Fruit fly (Drosophila melanogaster): ENCODE measurements around the gene PTPMT1.
A peak's percentile ranks its signal among the peaks of the same experiment; 100 is the strongest.

Gene PTPMT1

dm6 chr3R:23772808-23773207 is 14.7 kb downstream of the PTPMT1 start, which contains the start of gene tst (continued):
- no peak for TF ChIP-seq prd (optimal IDR thresholded peaks at IDR 0.05)
- TF ChIP-seq prd (GFP tag; IDR thresholded peaks at IDR 0.05), result peak; percentile 99
- peak; percentile 92 for TF ChIP-seq CG13296 (GFP tag; optimal IDR thresholded peaks at IDR 0.05)
- TF ChIP-seq CG2202 (tag; optimal IDR thresholded peaks at IDR 0.05), result peak; percentile 78
- TF ChIP-seq row (GFP tag; IDR thresholded peaks at IDR 0.05), result peak; percentile 99
- no peak for TF ChIP-seq usp (GFP tag; optimal IDR thresholded peaks at IDR 0.05)
- TF ChIP-seq CG10979 (tag; optimal IDR thresholded peaks at IDR 0.05), result peak; percentile 90
- TF ChIP-seq salm (tag; optimal IDR thresholded peaks at IDR 0.05), result peak; percentile 80
- no peak for TF ChIP-seq disco-r (GFP tag; optimal IDR thresholded peaks at IDR 0.05)
- TF ChIP-seq PHDP (tag; optimal IDR thresholded peaks at IDR 0.05), result peak; percentile 92
- peak; percentile 57 for TF ChIP-seq CkIIα-i1 (GFP tag; IDR thresholded peaks at IDR 0.05)
- TF ChIP-seq CG6683 (GFP tag; optimal IDR thresholded peaks at IDR 0.05), result peak; percentile 81
- peak; percentile 79 for TF ChIP-seq Nf-YC (tag; optimal IDR thresholded peaks at IDR 0.05)
- TF ChIP-seq CG9817 (tag; optimal IDR thresholded peaks at IDR 0.05), result peak; percentile 90
- TF ChIP-seq CG11723 (GFP tag; optimal IDR thresholded peaks at IDR 0.05), result peak; percentile 77
- TF ChIP-seq CG14667 (GFP tag; IDR thresholded peaks at IDR 0.05), result peak; percentile 98
- peak; percentile 93 for TF ChIP-seq Rx (GFP tag; IDR thresholded peaks at IDR 0.05)
- peak; percentile 94 for TF ChIP-seq CG17359 (tag; optimal IDR thresholded peaks at IDR 0.05)
- TF ChIP-seq CG18262 (tag; optimal IDR thresholded peaks at IDR 0.05), result peak; percentile 94
- TF ChIP-seq sug (tag; optimal IDR thresholded peaks at IDR 0.05), result peak; percentile 79
- TF ChIP-seq CG9609 (GFP tag; optimal IDR thresholded peaks at IDR 0.05), result peak; percentile 7
- peak; percentile 63; the same call in 1 of the 3 replicates for TF ChIP-seq knrl (GFP tag; IDR thresholded peaks at IDR 0.05; ENCODE audit: partially characterized antibody)
- TF ChIP-seq ato (GFP tag; IDR thresholded peaks at IDR 0.05; ENCODE audit: partially characterized antibody), result no peak
- peak; percentile 78 for TF ChIP-seq Adf1 (GFP tag; IDR thresholded peaks at IDR 0.05)
- TF ChIP-seq CG17385 (GFP tag; optimal IDR thresholded peaks at IDR 0.05), result peak; percentile 84
- peak; percentile 89 for TF ChIP-seq CG8388 (GFP tag; optimal IDR thresholded peaks at IDR 0.05)
- TF ChIP-seq CoRest (tag; optimal IDR thresholded peaks at IDR 0.05), result peak; percentile 94
- TF ChIP-seq br (optimal IDR thresholded peaks at IDR 0.05), result no peak
- peak; percentile 54 for TF ChIP-seq CG8359 (GFP tag; optimal IDR thresholded peaks at IDR 0.05; ENCODE audit: borderline replicate concordance)
- TF ChIP-seq tup (GFP tag; optimal IDR thresholded peaks at IDR 0.05), result peak; percentile 74
- TF ChIP-seq her (GFP tag; optimal IDR thresholded peaks at IDR 0.05), result no peak
- TF ChIP-seq gt (GFP tag; IDR thresholded peaks at IDR 0.05), result peak; percentile 89
- no peak for TF ChIP-seq mld (GFP tag; IDR thresholded peaks at IDR 0.05; ENCODE audit: partially characterized antibody)
- no peak for TF ChIP-seq nerfin-2 (GFP tag; IDR thresholded peaks at IDR 0.05; ENCODE audit: partially characterized antibody)
- TF ChIP-seq CG10274 (GFP tag; optimal IDR thresholded peaks at IDR 0.05), result peak; percentile 40
- TF ChIP-seq Ets97D (GFP tag; optimal IDR thresholded peaks at IDR 0.05), result peak; percentile 17
- peak; percentile 94 for TF ChIP-seq CG30403 (GFP tag; optimal IDR thresholded peaks at IDR 0.05)
- no peak for TF ChIP-seq CG8478 (optimal IDR thresholded peaks at IDR 0.05)
- no peak for TF ChIP-seq Hey (tag; optimal IDR thresholded peaks at IDR 0.05)
- TF ChIP-seq so (GFP tag; IDR thresholded peaks at IDR 0.05), result peak; percentile 89
- peak; percentile 75 for TF ChIP-seq D19B (GFP tag; optimal IDR thresholded peaks at IDR 0.05)
- peak; percentile 25 for TF ChIP-seq Antp (GFP tag; optimal IDR thresholded peaks at IDR 0.05)
- no peak for TF ChIP-seq CG12769 (tag; optimal IDR thresholded peaks at IDR 0.05)
- no peak for TF ChIP-seq NC2α (GFP tag; optimal IDR thresholded peaks at IDR 0.05)
- peak; percentile 83 for TF ChIP-seq Vsx1 (GFP tag; optimal IDR thresholded peaks at IDR 0.05)
- peak; percentile 53 for TF ChIP-seq pnt (GFP tag; optimal IDR thresholded peaks at IDR 0.05)
- TF ChIP-seq BEAF-32 (GFP tag; optimal IDR thresholded peaks at IDR 0.05), result peak; percentile 55
- no peak for TF ChIP-seq CG4854 (GFP tag; optimal IDR thresholded peaks at IDR 0.05)
- no peak for TF ChIP-seq CG7963 (GFP tag; IDR thresholded peaks at IDR 0.05; ENCODE audit: partially characterized antibody)
- no peak for TF ChIP-seq CG11398 (GFP tag; optimal IDR thresholded peaks at IDR 0.05)
- peak; percentile 96 for TF ChIP-seq Dbx (GFP tag; IDR thresholded peaks at IDR 0.05)
